Worm (Caenorhabditis elegans) whole organism, L3 larva: ENCODE data around the gene col-158.

Source experiments
- R02D3.7 ChIP-seq: fragments of 150-350 bp; optimal IDR thresholded peaks from 2 replicates; lab custom pipeline; 2014; ENCODE audit warnings: missing biosample characterization, missing genetic modification characterization
- ZK546.5 ChIP-seq: sonication (generic microtip); optimal IDR thresholded peaks from 2 replicates; lab custom pipeline; 2017; ENCODE audit warnings: missing biosample characterization, missing genetic modification characterization
- aly-2 ChIP-seq: fragments of 150-350 bp; optimal IDR thresholded peaks from 2 replicates; lab custom pipeline; 2014; ENCODE audit warnings: missing biosample characterization, missing genetic modification characterization
- ama-1 ChIP-seq: fragments of 150-350 bp; optimal IDR thresholded peaks from 2 replicates; lab custom pipeline; 2018
- ceh-16 ChIP-seq: sonication (generic microtip); optimal IDR thresholded peaks from 2 replicates; lab custom pipeline; 2017; ENCODE audit warnings: missing biosample characterization, missing genetic modification characterization
- ceh-28 ChIP-seq: fragments of 150-350 bp; optimal IDR thresholded peaks from 2 replicates; lab custom pipeline; 2014; ENCODE audit warnings: missing biosample characterization, missing genetic modification reagents, missing genetic modification characterization
- ceh-82 ChIP-seq: fragments of 150-350 bp; optimal IDR thresholded peaks from 2 replicates; lab custom pipeline; 2014; ENCODE audit warnings: missing biosample characterization, missing genetic modification characterization
- ceh-9 ChIP-seq: sonication (generic microtip); optimal IDR thresholded peaks from 2 replicates; lab custom pipeline; 2018; ENCODE audit warnings: missing biosample characterization, missing genetic modification characterization
- daf-12 ChIP-seq: fragments of 150-350 bp; optimal IDR thresholded peaks from 2 replicates; lab custom pipeline; 2014; ENCODE audit warnings: missing biosample characterization, missing genetic modification reagents, missing genetic modification characterization
- egl-27 ChIP-seq: sonication (generic microtip); optimal IDR thresholded peaks from 4 replicates; lab custom pipeline; 2017; ENCODE audit warnings: missing biosample characterization, missing genetic modification reagents, missing genetic modification characterization
- elt-1 ChIP-seq: fragments of 150-350 bp; optimal IDR thresholded peaks from 2 replicates; lab custom pipeline; 2014; ENCODE audit warnings: missing biosample characterization, missing genetic modification characterization
- elt-2 ChIP-seq: sonication (generic microtip); optimal IDR thresholded peaks from 2 replicates; lab custom pipeline; 2016; ENCODE audit warnings: missing genetic modification reagents, mild to moderate bottlenecking, missing genetic modification characterization, missing compliant biosample characterization
- elt-3 ChIP-seq, 3 experiments: fragments of 150-350 bp in 1 of 3; sonication (generic microtip) in 2 of 3; optimal IDR thresholded peaks; 2 replicates in 2 of 3; 4 replicates in 1 of 3; lab custom pipeline; 2014 to 2017; ENCODE audit warnings: missing biosample characterization in 3 of 3, missing genetic modification characterization in 3 of 3
- fkh-10 ChIP-seq: sonication (generic microtip); optimal IDR thresholded peaks from 2 replicates; lab custom pipeline; 2017; ENCODE audit warnings: missing biosample characterization, missing genetic modification reagents, missing genetic modification characterization
- fkh-2 ChIP-seq: fragments of 150-350 bp; optimal IDR thresholded peaks from 2 replicates; lab custom pipeline; 2014; ENCODE audit warnings: missing biosample characterization, missing genetic modification reagents, missing genetic modification characterization
- hmg-11 ChIP-seq: sonication (generic microtip); optimal IDR thresholded peaks from 2 replicates; lab custom pipeline; 2016; ENCODE audit warnings: missing genetic modification characterization, missing compliant biosample characterization
- jun-1 ChIP-seq: fragments of 150-350 bp; optimal IDR thresholded peaks from 2 replicates; lab custom pipeline; 2014; ENCODE audit warnings: missing biosample characterization, missing genetic modification reagents, missing genetic modification characterization
- lin-15B ChIP-seq: fragments of 150-350 bp; optimal IDR thresholded peaks from 2 replicates; lab custom pipeline; 2014; ENCODE audit warnings: missing biosample characterization, missing genetic modification characterization
- lin-39 ChIP-seq: fragments of 150-350 bp; optimal IDR thresholded peaks from 2 replicates; lab custom pipeline; 2018; ENCODE audit warnings: missing biosample characterization, missing genetic modification reagents, missing genetic modification characterization
- mdl-1 ChIP-seq: fragments of 150-350 bp; optimal IDR thresholded peaks from 2 replicates; lab custom pipeline; 2014; ENCODE audit warnings: missing biosample characterization, missing genetic modification characterization
- mml-1 ChIP-seq: fragments of 150-350 bp; sonication (generic microtip); optimal IDR thresholded peaks from 3 replicates; lab custom pipeline; 2014; ENCODE audit warnings: missing biosample characterization, missing genetic modification characterization
- nfya-1 ChIP-seq: sonication (generic microtip); optimal IDR thresholded peaks from 2 replicates; lab custom pipeline; 2017; ENCODE audit warnings: missing genetic modification characterization, mild to moderate bottlenecking, missing compliant biosample characterization, antibody characterized with exemption, moderate library complexity; ENCODE audit not compliant: insufficient read depth
- nhr-12 ChIP-seq: fragments of 150-350 bp; optimal IDR thresholded peaks from 2 replicates; lab custom pipeline; 2014; ENCODE audit warnings: missing biosample characterization, missing genetic modification characterization
- nhr-237 ChIP-seq: fragments of 150-350 bp; optimal IDR thresholded peaks from 2 replicates; lab custom pipeline; 2014; ENCODE audit warnings: missing biosample characterization, missing genetic modification characterization
- nhr-25 ChIP-seq: sonication (generic microtip); optimal IDR thresholded peaks from 2 replicates; lab custom pipeline; 2017; ENCODE audit warnings: missing biosample characterization, missing genetic modification characterization
- nhr-43 ChIP-seq: sonication (generic microtip); optimal IDR thresholded peaks from 2 replicates; lab custom pipeline; 2016; ENCODE audit warnings: mild to moderate bottlenecking, missing genetic modification characterization, missing compliant biosample characterization; ENCODE audit not compliant: poor library complexity, severe bottlenecking
- nhr-76 ChIP-seq: fragments of 150-350 bp; sonication (generic microtip); optimal IDR thresholded peaks from 5 replicates; lab custom pipeline; 2014; ENCODE audit warnings: missing biosample characterization, missing genetic modification characterization
- sea-2 ChIP-seq: fragments of 150-350 bp; sonication (generic microtip); optimal IDR thresholded peaks from 4 replicates; lab custom pipeline; 2014; ENCODE audit warnings: missing biosample characterization, missing genetic modification reagents, missing genetic modification characterization
- skn-1 ChIP-seq: fragments of 150-350 bp; optimal IDR thresholded peaks from 2 replicates; lab custom pipeline; 2014; ENCODE audit warnings: missing biosample characterization, missing genetic modification characterization
- tbx-2 ChIP-seq: sonication (generic microtip); optimal IDR thresholded peaks from 2 replicates; lab custom pipeline; 2016; ENCODE audit warnings: mild to moderate bottlenecking, missing genetic modification characterization, missing compliant biosample characterization
- unc-62 ChIP-seq: fragments of 150-350 bp; sonication (generic microtip); optimal IDR thresholded peaks from 4 replicates; lab custom pipeline; 2014; ENCODE audit warnings: missing biosample characterization, missing genetic modification reagents, missing genetic modification characterization
- zag-1 ChIP-seq: fragments of 150-350 bp; optimal IDR thresholded peaks from 2 replicates; lab custom pipeline; 2014; ENCODE audit warnings: missing biosample characterization, missing genetic modification characterization
- ztf-11 ChIP-seq: fragments of 150-350 bp; optimal IDR thresholded peaks from 2 replicates; lab custom pipeline; 2014; ENCODE audit warnings: missing biosample characterization, missing genetic modification characterization
- ztf-4 ChIP-seq: fragments of 150-350 bp; optimal IDR thresholded peaks from 2 replicates; lab custom pipeline; 2014; ENCODE audit warnings: missing biosample characterization, missing genetic modification characterization

The col-158 gene

DNA sequence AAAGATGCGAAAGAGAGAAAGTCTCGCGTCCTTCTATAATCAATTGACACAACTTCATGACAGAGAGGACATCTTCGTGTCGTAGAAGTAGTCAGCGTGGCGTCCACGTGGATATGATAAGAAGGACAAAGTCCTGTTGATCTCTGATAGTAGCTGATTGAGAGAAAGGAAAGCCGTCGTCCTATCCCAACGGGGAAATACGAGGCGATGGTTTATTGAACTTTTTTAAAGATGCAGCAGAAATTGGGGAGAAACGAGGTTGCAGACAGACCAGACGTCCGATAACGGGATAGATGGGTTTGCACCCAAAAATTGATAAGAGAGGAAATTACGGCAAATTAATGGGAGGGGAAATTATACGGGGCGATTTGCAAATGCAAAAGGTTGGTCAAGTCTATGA is 26.9 kb upstream of the col-158 start (continued):
- TF ChIP-seq hmg-11 (tag; lab: Kevin White, UChicago) = no peak
- TF ChIP-seq jun-1 (tag; lab: Kevin White, UChicago) = peak; percentile 46
- TF ChIP-seq sea-2 = no peak
- no peak for TF ChIP-seq lin-39 (tag; lab: Kevin White, UChicago)

DNA sequence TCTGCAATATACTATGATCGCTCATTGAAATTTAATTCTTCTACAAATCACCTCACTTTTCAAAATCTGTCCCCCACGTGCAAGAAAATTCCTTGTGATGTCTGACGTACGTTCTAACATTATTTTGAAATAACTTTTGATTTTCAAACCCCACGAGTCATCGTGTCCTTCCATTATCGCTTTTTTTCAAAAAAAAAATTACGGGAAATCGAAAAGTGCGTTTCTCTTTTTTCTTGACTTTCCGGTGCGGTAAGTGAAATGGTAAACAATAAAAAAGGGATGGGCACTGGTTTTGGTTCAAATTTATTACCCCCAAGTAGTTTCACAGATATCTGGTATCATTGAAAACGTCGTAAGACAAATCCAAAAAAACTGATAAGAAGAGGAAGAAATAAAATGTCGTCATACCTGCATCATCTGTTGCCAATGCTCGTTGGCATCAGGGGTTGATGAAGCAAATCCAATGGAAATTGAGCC is 25.8 kb upstream of the col-158 start:
- TF ChIP-seq ceh-16 (tag; lab: Kevin White, UChicago) (no peak), lin-15B (tag; lab: Kevin White, UChicago) (no peak), mdl-1 (tag; lab: Kevin White, UChicago) (no peak), hmg-11 (tag; lab: Kevin White, UChicago) (no peak), elt-3 (tag; optimal IDR thresholded peaks at IDR 0.05; lab: Kevin White, UChicago) (peak in 1 of 3 experiments; percentile 17), elt-2 (tag; lab: Kevin White, UChicago) (no peak), nhr-12 (no peak), nhr-43 (tag; lab: Kevin White, UChicago) (peak; percentile 40), daf-12 (tag; lab: Kevin White, UChicago) (no peak), nhr-25 (tag; lab: Kevin White, UChicago) (peak; percentile 10), nfya-1 (tag; lab: Kevin White, UChicago) (no peak)
- TF ChIP-seq, all 47 proteins: peak for 3

DNA sequence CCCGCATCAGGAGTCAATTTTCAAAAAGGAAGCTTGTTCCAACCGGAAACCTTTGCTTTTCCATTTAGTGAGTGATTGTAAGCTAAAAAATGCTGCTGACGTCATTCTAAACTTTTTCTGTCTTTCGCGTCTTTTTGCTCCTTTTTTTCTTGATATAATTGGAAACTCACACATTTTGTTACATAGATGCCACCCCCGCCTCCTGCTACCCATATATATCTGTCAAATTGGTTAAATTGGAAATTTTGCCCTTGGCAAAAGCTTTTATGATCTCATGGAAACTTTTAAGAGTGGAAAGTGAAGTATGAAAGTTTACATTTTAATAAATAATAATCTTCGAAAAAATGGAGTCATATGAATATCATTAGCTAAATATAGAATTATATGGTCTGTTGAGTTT is 19.4 kb upstream of the col-158 start:
- TF ChIP-seq ztf-4 (tag; lab: Kevin White, UChicago) (no peak), unc-62 (GFP tag; lab: Kevin White, UChicago) (no peak), ZK546.5 (no peak), zag-1 (tag; lab: Kevin White, UChicago) (no peak), ceh-28 (tag; lab: Kevin White, UChicago) (no peak), sea-2 (no peak), aly-2 (no peak), R02D3.7 (tag; lab: Kevin White, UChicago) (no peak), nhr-12 (no peak), tbx-2 (tag; lab: Kevin White, UChicago) (no peak), nhr-76 (tag; lab: Kevin White, UChicago) (no peak), ztf-11 (no peak), skn-1 (no peak), elt-3 (tag; optimal IDR thresholded peaks at IDR 0.05; lab: Kevin White, UChicago) (no peak)

DNA sequence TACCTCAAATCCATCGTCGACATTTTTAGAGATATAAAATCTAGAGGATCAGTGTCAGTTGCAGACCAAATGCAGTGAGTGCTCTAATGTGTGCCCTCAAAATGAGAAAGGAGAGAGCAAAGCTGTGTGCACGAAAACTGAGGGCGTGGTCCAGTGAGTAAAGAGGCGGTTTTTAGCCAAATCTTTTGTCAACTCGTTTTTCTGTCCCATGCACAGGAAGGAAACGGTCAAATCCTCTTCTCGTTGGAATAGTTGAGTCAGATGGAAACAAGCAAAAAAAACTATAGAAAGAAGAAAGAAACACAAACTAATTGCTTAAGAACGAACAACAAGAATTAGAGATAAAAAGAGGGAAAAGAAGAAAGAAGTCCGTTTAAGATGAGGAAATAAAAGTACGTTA is 17.5 kb upstream of the col-158 start, which contains the start of gene D2023.3:
Gene D2023.3 (minus strand): TSS at position 101 of the 400 bp plus-strand sequence.
- TF ChIP-seq tbx-2 (tag; lab: Kevin White, UChicago) (no peak), ztf-11 (no peak), elt-1 (no peak), nhr-76 (tag; lab: Kevin White, UChicago) (no peak), mml-1 (tag; lab: Kevin White, UChicago) (no peak), egl-27 (tag; lab: Kevin White, UChicago) (no peak), hmg-11 (tag; lab: Kevin White, UChicago) (no peak), fkh-10 (GFP tag; lab: Kevin White, UChicago) (no peak), nhr-25 (tag; lab: Kevin White, UChicago) (no peak), ama-1 (lab: Kevin White, UChicago) (no peak), sea-2 (no peak), daf-12 (tag; lab: Kevin White, UChicago) (no peak), fkh-2 (tag; lab: Kevin White, UChicago) (no peak), ceh-9 (tag; lab: Kevin White, UChicago) (no peak), nhr-43 (tag; lab: Kevin White, UChicago) (no peak), ztf-4 (tag; lab: Kevin White, UChicago) (no peak), nhr-237 (tag; lab: Kevin White, UChicago) (no peak)

DNA sequence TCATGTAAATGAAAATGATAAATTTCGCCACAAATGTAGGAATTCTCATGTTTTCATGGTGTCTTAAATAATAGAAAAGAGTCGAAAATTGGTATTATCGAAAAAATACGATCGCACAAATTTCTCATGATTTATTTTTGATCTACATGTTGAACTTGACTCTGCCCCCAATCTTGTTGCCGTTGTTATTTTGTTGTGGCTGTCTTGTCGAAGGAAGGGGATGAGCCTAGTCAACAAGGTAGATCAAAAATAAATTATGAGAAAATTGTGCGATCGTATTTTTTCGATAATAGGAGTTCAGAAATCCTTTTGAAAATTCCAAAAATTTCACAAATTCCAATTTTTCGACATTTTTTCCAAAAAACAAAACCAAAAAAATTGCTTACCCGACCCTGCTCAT is 13.8 kb upstream of the col-158 start:
- no peak for TF ChIP-seq nhr-76 (tag; lab: Kevin White, UChicago)
- no peak for TF ChIP-seq ceh-82 (tag; lab: Kevin White, UChicago)
